Worm (Caenorhabditis elegans): ENCODE measurements around the gene dnj-20.

The dnj-20 gene

ce11 chrII:9621913-9622348 lies 2.0 kb downstream of the dnj-20 start:
- TF ChIP-seq mdl-1 (tag; optimal IDR thresholded peaks at IDR 0.05) = peak in 1 of 2 experiments; percentile 74
- no peak for TF ChIP-seq vab-15 (tag; optimal IDR thresholded peaks at IDR 0.05)
- TF ChIP-seq efl-1 (optimal IDR thresholded peaks at IDR 0.05) = no peak
- peak in 1 of 2 experiments; percentile 94 for TF ChIP-seq efl-1 (GFP tag; optimal IDR thresholded peaks at IDR 0.05 in 1 of 2)
- TF ChIP-seq isw-1 (GFP tag; IDR thresholded peaks at IDR 0.05) = no peak
- peak in 1 of 2 experiments; percentile 40 for TF ChIP-seq lin-35 (GFP tag; optimal IDR thresholded peaks at IDR 0.05)
- no peak for TF ChIP-seq ceh-82 (tag; optimal IDR thresholded peaks at IDR 0.05)
- peak; percentile 9 for TF ChIP-seq nhr-20 (tag; optimal IDR thresholded peaks at IDR 0.05)
- TF ChIP-seq pqm-1 (tag; optimal IDR thresholded peaks at IDR 0.05) = no peak
- TF ChIP-seq nhr-71 (tag; optimal IDR thresholded peaks at IDR 0.05) = peak; percentile 44
- peak; percentile 23 for TF ChIP-seq blmp-1 (tag; optimal IDR thresholded peaks at IDR 0.05)
- TF ChIP-seq unc-62 (GFP tag; optimal IDR thresholded peaks at IDR 0.05) = no peak
- TF ChIP-seq lin-14 (GFP tag; optimal IDR thresholded peaks at IDR 0.05) = peak; percentile 39
- TF ChIP-seq ztf-11 (tag; optimal IDR thresholded peaks at IDR 0.05) = no peak

ce11 chrII:9621121-9621520 lies 2.9 kb downstream of the dnj-20 start:
- no peak for TF ChIP-seq tlp-1 (tag; optimal IDR thresholded peaks at IDR 0.05)
- peak; percentile 14 for TF ChIP-seq snu-23 (GFP tag; optimal IDR thresholded peaks at IDR 0.05)
- peak; percentile 66 for TF ChIP-seq rnt-1 (tag; optimal IDR thresholded peaks at IDR 0.05)
- peak; percentile 27 for TF ChIP-seq dsc-1 (tag; optimal IDR thresholded peaks at IDR 0.05)
- no peak for TF ChIP-seq lir-3 (tag; optimal IDR thresholded peaks at IDR 0.05; ENCODE audit: poor library complexity)
- no peak for TF ChIP-seq F16B12.6 (tag; optimal IDR thresholded peaks at IDR 0.05)
- peak; percentile 48 for TF ChIP-seq lin-14 (GFP tag; optimal IDR thresholded peaks at IDR 0.05)
- TF ChIP-seq elt-3 (tag; optimal IDR thresholded peaks at IDR 0.05) = no peak
- peak; percentile 22 for TF ChIP-seq lin-39 (tag; optimal IDR thresholded peaks at IDR 0.05)
- TF ChIP-seq C34B4.2 (tag; optimal IDR thresholded peaks at IDR 0.05) = no peak
- no peak for TF ChIP-seq nhr-11 (tag; optimal IDR thresholded peaks at IDR 0.05)
- TF ChIP-seq ceh-88 (GFP tag; IDR thresholded peaks at IDR 0.05) = no peak
- TF ChIP-seq nhr-71 (tag; optimal IDR thresholded peaks at IDR 0.05) = peak; percentile 52
- peak; percentile 10 for TF ChIP-seq swsn-7 (tag; optimal IDR thresholded peaks at IDR 0.05)
- no peak for TF ChIP-seq grh-1 (GFP tag; IDR thresholded peaks at IDR 0.05)
- peak; percentile 15 for TF ChIP-seq nhr-19 (GFP tag; conservative IDR thresholded peaks at IDR 0.05)
- no peak for TF ChIP-seq fos-1 (tag; optimal IDR thresholded peaks at IDR 0.05)
- TF ChIP-seq lsy-2 (tag; optimal IDR thresholded peaks at IDR 0.05) = peak; percentile 19 to 55
- no peak for TF ChIP-seq nhr-47 (tag; optimal IDR thresholded peaks at IDR 0.05)
- no peak for TF ChIP-seq zip-4 (GFP tag; optimal IDR thresholded peaks at IDR 0.05)
- TF ChIP-seq lin-35 (GFP tag; optimal IDR thresholded peaks at IDR 0.05) = peak in 1 of 2 experiments; percentile 0
- TF ChIP-seq pag-3 (tag; optimal IDR thresholded peaks at IDR 0.05; ENCODE audit: borderline replicate concordance, insufficient read depth) = peak; percentile 48
- TF ChIP-seq nhr-77 (tag; optimal IDR thresholded peaks at IDR 0.05) = peak; percentile 35
- TF ChIP-seq ztf-4 (tag; optimal IDR thresholded peaks at IDR 0.05) = no peak
- peak; percentile 2 to 12 for TF ChIP-seq efl-1 (optimal IDR thresholded peaks at IDR 0.05)
- TF ChIP-seq efl-1 (GFP tag; optimal IDR thresholded peaks at IDR 0.05 in 1 of 2) = peak; percentile 17 to 92
- no peak for TF ChIP-seq unc-30 (tag; optimal IDR thresholded peaks at IDR 0.05)
- no peak for TF ChIP-seq lin-13 (GFP tag; optimal IDR thresholded peaks at IDR 0.05)
- TF ChIP-seq C16A3.4 (tag; optimal IDR thresholded peaks at IDR 0.05) = peak; percentile 2

- TF ChIP-seq ztf-4 (tag; optimal IDR thresholded peaks at IDR 0.05) = no peak
- peak; percentile 10 for TF ChIP-seq tbx-2 (tag; optimal IDR thresholded peaks at IDR 0.05)
- TF ChIP-seq lin-13 (GFP tag; optimal IDR thresholded peaks at IDR 0.05) = no peak
- no peak for TF ChIP-seq zag-1 (tag; optimal IDR thresholded peaks at IDR 0.05)
- TF ChIP-seq blmp-1 (tag; optimal IDR thresholded peaks at IDR 0.05) = peak; percentile 36
- peak in 1 of 2 experiments; percentile 39 for TF ChIP-seq lsy-2 (tag; optimal IDR thresholded peaks at IDR 0.05)
- peak; percentile 47 for TF ChIP-seq snu-23 (GFP tag; optimal IDR thresholded peaks at IDR 0.05)
- TF ChIP-seq unc-30 (tag; optimal IDR thresholded peaks at IDR 0.05) = no peak
- TF ChIP-seq isw-1 (GFP tag; IDR thresholded peaks at IDR 0.05) = no peak
- TF ChIP-seq lin-14 (GFP tag; optimal IDR thresholded peaks at IDR 0.05) = peak; percentile 56
- no peak for TF ChIP-seq unc-86 (tag; optimal IDR thresholded peaks at IDR 0.05)
- no peak for TF ChIP-seq sptf-1 (tag; optimal IDR thresholded peaks at IDR 0.05)
- TF ChIP-seq elt-3 (tag; optimal IDR thresholded peaks at IDR 0.05) = peak in 5 of 6 experiments; percentile 41 to 89 (median 65)
- TF ChIP-seq lin-35 (GFP tag; optimal IDR thresholded peaks at IDR 0.05) = peak in 1 of 2 experiments; percentile 29
- TF ChIP-seq hlh-17 (GFP tag; optimal IDR thresholded peaks at IDR 0.05; ENCODE audit: borderline replicate concordance) = no peak
- peak; percentile 6 for TF ChIP-seq fkh-4 (tag; optimal IDR thresholded peaks at IDR 0.05; ENCODE audit: borderline replicate concordance)
- TF ChIP-seq mep-1 (tag; optimal IDR thresholded peaks at IDR 0.05) = peak; percentile 39
- peak; percentile 91 for TF ChIP-seq nhr-85 (tag)
- no peak for TF ChIP-seq C04F5.9 (tag; optimal IDR thresholded peaks at IDR 0.05)
- peak; percentile 11 for TF ChIP-seq nhr-71 (tag; optimal IDR thresholded peaks at IDR 0.05)
- no peak for TF ChIP-seq F16B12.6 (tag; optimal IDR thresholded peaks at IDR 0.05)
- TF ChIP-seq sup-37 (GFP tag; optimal IDR thresholded peaks at IDR 0.05) = no peak
- no peak for TF ChIP-seq ets-5 (GFP tag; IDR thresholded peaks at IDR 0.05)
Observed at ce11 chrII:9620616-9621015, 3.4 kb downstream of the dnj-20 start.

Data from whole organism, L1 larva.